Fruit fly (Drosophila melanogaster): ENCODE results near the gene MED14.

DNA sequence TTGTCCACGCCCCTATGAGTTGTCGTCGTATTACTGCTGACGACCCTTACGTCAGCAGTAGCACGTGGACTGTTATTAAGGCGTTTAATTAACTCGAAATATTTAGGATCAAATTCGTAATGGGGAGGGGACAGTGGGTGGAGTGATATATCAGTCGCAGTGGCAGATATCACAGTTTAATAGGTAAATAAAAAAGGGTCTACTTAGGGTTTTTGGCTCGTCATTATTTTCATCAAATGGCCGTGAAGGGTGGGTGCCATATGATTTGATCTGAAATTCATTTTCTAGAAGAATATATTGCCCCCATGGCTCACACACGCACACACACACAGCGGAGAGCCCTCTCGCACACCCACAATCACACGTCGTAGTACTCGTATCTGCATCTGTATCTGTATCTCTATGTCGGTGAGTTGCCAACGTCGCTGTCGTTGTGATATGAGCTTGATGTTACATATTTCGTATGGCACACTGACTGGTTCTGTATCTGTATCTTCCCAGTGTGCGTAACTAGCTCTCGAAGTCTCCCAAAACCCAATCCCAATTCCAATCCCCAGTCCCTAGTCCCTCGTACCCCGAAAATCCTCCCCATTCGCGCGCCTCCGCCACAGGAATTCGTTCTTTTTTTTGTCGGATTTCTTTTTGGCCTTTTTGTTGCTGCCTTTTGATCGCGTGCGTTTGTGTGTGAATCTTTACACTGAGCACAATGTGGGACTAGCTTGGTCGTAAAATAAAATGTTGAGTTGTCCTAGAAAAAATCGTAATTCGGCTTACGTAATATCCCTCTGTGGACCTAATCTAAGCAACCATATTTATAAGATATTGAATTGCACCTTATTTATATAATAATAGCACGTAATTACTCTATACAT, 33.7 kb downstream of the MED14 start:
- TF ChIP-seq CG8478 (optimal IDR thresholded peaks at IDR 0.05) (no peak), usp (GFP tag; optimal IDR thresholded peaks at IDR 0.05) (no peak), psq (optimal IDR thresholded peaks at IDR 0.05) (no peak), pan (optimal IDR thresholded peaks at IDR 0.05) (no peak), EcR (GFP tag; optimal IDR thresholded peaks at IDR 0.05) (no peak)
